Worm (Caenorhabditis elegans) whole organism, L2 larva: Measurements from ENCODE around the gene C37E2.10.

ENCODE experiments used
- C34F6.9 ChIP-seq: fragments of 150-350 bp; optimal IDR thresholded peaks from 2 replicates; lab custom pipeline; 2014; ENCODE audit warnings: missing biosample characterization, missing genetic modification characterization
- F13H6.1 ChIP-seq: sonication (generic microtip); optimal IDR thresholded peaks from 2 replicates; lab custom pipeline; 2016; ENCODE audit warnings: missing genetic modification characterization, missing compliant biosample characterization
- R02D3.7 ChIP-seq: fragments of 150-350 bp; optimal IDR thresholded peaks from 2 replicates; lab custom pipeline; 2014; ENCODE audit warnings: missing biosample characterization, missing genetic modification characterization
- Y55F3AM.14 ChIP-seq: fragments of 200-800 bp; sonication (Bioruptor generic); optimal IDR thresholded peaks from 2 replicates; lab custom pipeline; 2018; ENCODE audit warnings: mild to moderate bottlenecking, missing genetic modification characterization, missing compliant biosample characterization
- ZK546.5 ChIP-seq: sonication (generic microtip); optimal IDR thresholded peaks from 2 replicates; lab custom pipeline; 2017; ENCODE audit warnings: missing biosample characterization, missing genetic modification characterization
- alr-1 ChIP-seq: fragments of 150-350 bp; optimal IDR thresholded peaks from 2 replicates; lab custom pipeline; 2014; ENCODE audit warnings: missing biosample characterization, missing genetic modification characterization
- aly-2 ChIP-seq: fragments of 150-350 bp; optimal IDR thresholded peaks from 2 replicates; lab custom pipeline; 2014; ENCODE audit warnings: missing biosample characterization, missing genetic modification characterization
- ama-1 ChIP-seq: fragments of 150-350 bp; optimal IDR thresholded peaks from 2 replicates; lab custom pipeline; 2018; ENCODE audit warnings: inconsistent platforms
- blmp-1 ChIP-seq: sonication (generic microtip); optimal IDR thresholded peaks from 2 replicates; lab custom pipeline; 2017; ENCODE audit warnings: missing genetic modification characterization, mild to moderate bottlenecking, missing compliant biosample characterization, antibody characterized with exemption, moderate library complexity; ENCODE audit not compliant: insufficient read depth
- ceh-16 ChIP-seq: fragments of 150-350 bp; optimal IDR thresholded peaks from 2 replicates; lab custom pipeline; 2014; ENCODE audit warnings: missing biosample characterization, missing genetic modification characterization
- ceh-82 ChIP-seq: fragments of 150-350 bp; optimal IDR thresholded peaks from 2 replicates; lab custom pipeline; 2014; ENCODE audit warnings: missing biosample characterization, missing genetic modification characterization
- crh-2 ChIP-seq: sonication (generic microtip); optimal IDR thresholded peaks from 2 replicates; lab custom pipeline; 2017; ENCODE audit warnings: missing biosample characterization, missing genetic modification characterization
- dmd-4 ChIP-seq: sonication (generic microtip); optimal IDR thresholded peaks from 2 replicates; lab custom pipeline; 2017; ENCODE audit warnings: missing biosample characterization, missing genetic modification characterization
- egl-27 ChIP-seq: sonication (generic microtip); optimal IDR thresholded peaks from 3 replicates; lab custom pipeline; 2017; ENCODE audit warnings: missing biosample characterization, missing genetic modification reagents, missing genetic modification characterization
- elt-1 ChIP-seq: fragments of 150-350 bp; optimal IDR thresholded peaks from 2 replicates; lab custom pipeline; 2014; ENCODE audit warnings: missing biosample characterization, missing genetic modification characterization
- elt-3 ChIP-seq: sonication (generic microtip); optimal IDR thresholded peaks from 2 replicates; lab custom pipeline; 2017; ENCODE audit warnings: missing biosample characterization, missing genetic modification characterization
- fos-1 ChIP-seq: fragments of 150-350 bp; optimal IDR thresholded peaks from 2 replicates; lab custom pipeline; 2014; ENCODE audit warnings: missing biosample characterization, missing genetic modification characterization
- gmeb-1 ChIP-seq: fragments of 150-350 bp; optimal IDR thresholded peaks from 2 replicates; lab custom pipeline; 2014; ENCODE audit warnings: missing biosample characterization, missing genetic modification characterization
- lin-11 ChIP-seq: fragments of 150-350 bp; sonication (generic microtip); optimal IDR thresholded peaks from 2 replicates; lab custom pipeline; 2014; ENCODE audit warnings: missing biosample characterization, missing genetic modification characterization, inconsistent platforms, mixed read lengths
- lin-13 ChIP-seq: fragments of 150-350 bp; optimal IDR thresholded peaks from 2 replicates; lab custom pipeline; 2014; ENCODE audit warnings: missing biosample characterization, missing genetic modification reagents, missing genetic modification characterization
- lin-39 ChIP-seq: fragments of 150-350 bp; optimal IDR thresholded peaks from 2 replicates; lab custom pipeline; 2014; ENCODE audit warnings: missing biosample characterization, missing genetic modification reagents, missing genetic modification characterization
- lsy-2 ChIP-seq, 2 experiments: fragments of 150-350 bp in 1 of 2; sonication (generic microtip) in 1 of 2; optimal IDR thresholded peaks; 2 replicates each; lab custom pipeline; 2014 to 2017; ENCODE audit warnings: missing biosample characterization in 2 of 2, missing genetic modification characterization in 2 of 2
- mab-5 ChIP-seq: fragments of 150-350 bp; optimal IDR thresholded peaks from 2 replicates; lab custom pipeline; 2014; ENCODE audit warnings: missing biosample characterization, missing genetic modification characterization
- mbf-1 ChIP-seq: sonication (generic microtip); optimal IDR thresholded peaks from 2 replicates; lab custom pipeline; 2017; ENCODE audit warnings: missing biosample characterization, missing genetic modification characterization
- mdl-1 ChIP-seq, 2 experiments: fragments of 150-350 bp in 1 of 2; sonication (generic microtip) in 1 of 2; optimal IDR thresholded peaks; 2 replicates each; lab custom pipeline; 2017; ENCODE audit warnings: missing biosample characterization in 2 of 2, missing genetic modification characterization in 2 of 2
- nhr-10 ChIP-seq: sonication (generic microtip); optimal IDR thresholded peaks from 2 replicates; lab custom pipeline; 2017; ENCODE audit warnings: missing biosample characterization, missing genetic modification characterization
- nhr-11 ChIP-seq: fragments of 150-350 bp; optimal IDR thresholded peaks from 2 replicates; lab custom pipeline; 2014; ENCODE audit warnings: missing biosample characterization, missing genetic modification characterization
- nhr-12 ChIP-seq: fragments of 150-350 bp; optimal IDR thresholded peaks from 2 replicates; lab custom pipeline; 2014; ENCODE audit warnings: missing biosample characterization, missing genetic modification characterization
- nhr-129 ChIP-seq: fragments of 150-350 bp; optimal IDR thresholded peaks from 2 replicates; lab custom pipeline; 2014; ENCODE audit warnings: missing biosample characterization, missing genetic modification characterization
- nhr-21 ChIP-seq: fragments of 150-350 bp; optimal IDR thresholded peaks from 2 replicates; lab custom pipeline; 2014; ENCODE audit warnings: missing biosample characterization, missing genetic modification characterization
- nhr-23 ChIP-seq: fragments of 150-350 bp; optimal IDR thresholded peaks from 2 replicates; lab custom pipeline; 2014; ENCODE audit warnings: missing biosample characterization, missing genetic modification reagents, missing genetic modification characterization
- nhr-237 ChIP-seq: fragments of 150-350 bp; optimal IDR thresholded peaks from 2 replicates; lab custom pipeline; 2014; ENCODE audit warnings: missing biosample characterization, missing genetic modification characterization
- nhr-25 ChIP-seq: fragments of 150-350 bp; sonication (generic microtip); optimal IDR thresholded peaks from 3 replicates; lab custom pipeline; 2014; ENCODE audit warnings: missing biosample characterization, missing genetic modification characterization
- nhr-6 ChIP-seq: fragments of 150-350 bp; optimal IDR thresholded peaks from 2 replicates; lab custom pipeline; 2014; ENCODE audit warnings: missing biosample characterization, missing genetic modification characterization
- nhr-77 ChIP-seq: fragments of 150-350 bp; optimal IDR thresholded peaks from 2 replicates; lab custom pipeline; 2014; ENCODE audit warnings: missing biosample characterization, missing genetic modification characterization
- peb-1 ChIP-seq: fragments of 150-350 bp; optimal IDR thresholded peaks from 2 replicates; lab custom pipeline; 2014; ENCODE audit warnings: missing biosample characterization, missing genetic modification characterization
- sem-4 ChIP-seq: fragments of 150-350 bp; optimal IDR thresholded peaks from 2 replicates; lab custom pipeline; 2014; ENCODE audit warnings: missing biosample characterization, missing genetic modification reagents, missing genetic modification characterization
- skn-1 ChIP-seq: sonication (generic microtip); optimal IDR thresholded peaks from 2 replicates; lab custom pipeline; 2017; ENCODE audit warnings: missing biosample characterization, missing genetic modification characterization
- sma-3 ChIP-seq: sonication (generic microtip); optimal IDR thresholded peaks from 2 replicates; lab custom pipeline; 2016; ENCODE audit warnings: missing genetic modification reagents, missing genetic modification characterization, missing compliant biosample characterization
- sma-9 ChIP-seq, 2 experiments: fragments of 150-350 bp in 1 of 2; sonication (generic microtip) in 1 of 2; optimal IDR thresholded peaks; 2 replicates each; lab custom pipeline; 2014 to 2016; ENCODE audit warnings: missing genetic modification characterization in 2 of 2, mild to moderate bottlenecking in 1 of 2, missing biosample characterization in 1 of 2, missing compliant biosample characterization in 1 of 2, missing genetic modification reagents in 1 of 2, moderate library complexity in 1 of 2
- snpc-4 ChIP-seq: fragments of 150-350 bp; optimal IDR thresholded peaks from 2 replicates; lab custom pipeline; 2014; ENCODE audit warnings: missing biosample characterization, missing genetic modification characterization
- unc-39 ChIP-seq: fragments of 150-350 bp; optimal IDR thresholded peaks from 2 replicates; lab custom pipeline; 2014; ENCODE audit warnings: missing biosample characterization, missing genetic modification characterization
- unc-55 ChIP-seq: fragments of 150-350 bp; sonication (generic microtip); optimal IDR thresholded peaks from 3 replicates; lab custom pipeline; 2014; ENCODE audit warnings: missing biosample characterization, missing genetic modification reagents, missing genetic modification characterization
- unc-62 ChIP-seq: fragments of 150-350 bp; optimal IDR thresholded peaks from 2 replicates; lab custom pipeline; 2014; ENCODE audit warnings: missing biosample characterization, missing genetic modification reagents, missing genetic modification characterization
- zag-1 ChIP-seq: fragments of 150-350 bp; optimal IDR thresholded peaks from 2 replicates; lab custom pipeline; 2014; ENCODE audit warnings: missing biosample characterization, missing genetic modification characterization
- ztf-1 ChIP-seq: fragments of 200-800 bp; sonication (Bioruptor generic); conservative IDR thresholded peaks from 2 replicates; pipeline ENCODE4 v1.3.6; 2022; ENCODE audit warnings: missing genetic modification characterization, missing compliant biosample characterization
- ztf-11 ChIP-seq: sonication (generic microtip); optimal IDR thresholded peaks from 2 replicates; lab custom pipeline; 2017; ENCODE audit warnings: missing biosample characterization, missing genetic modification characterization
- ztf-4 ChIP-seq: fragments of 150-350 bp; optimal IDR thresholded peaks from 2 replicates; lab custom pipeline; 2014; ENCODE audit warnings: missing biosample characterization, missing genetic modification characterization

Gene C37E2.10

ce11 chrX:14169569-14170031 is 9.2 kb upstream of the C37E2.10 start, which contains the start of gene sym-4:
Gene sym-4 (minus strand): TSS chrX:14169619.
- TF ChIP-seq unc-39 (tag; lab: Kevin White, UChicago), result no peak
- peak; percentile 92 for TF ChIP-seq zag-1
- TF ChIP-seq lin-13, result peak; percentile 92
- peak; percentile 97 for TF ChIP-seq nhr-129 (tag; lab: Kevin White, UChicago)
- peak; percentile 80 for TF ChIP-seq blmp-1 (tag; lab: Kevin White, UChicago)
- TF ChIP-seq ztf-4 (tag; lab: Kevin White, UChicago), result peak; percentile 84
- TF ChIP-seq egl-27 (tag; lab: Kevin White, UChicago), result peak; percentile 83
- peak; percentile 96 for TF ChIP-seq unc-55 (GFP tag; lab: Kevin White, UChicago)
- peak; percentile 78 for TF ChIP-seq snpc-4
- TF ChIP-seq nhr-237 (tag; lab: Kevin White, UChicago), result peak; percentile 34
- TF ChIP-seq C34F6.9 (tag; lab: Kevin White, UChicago), result peak; percentile 98
- peak; percentile 34 for TF ChIP-seq nhr-77 (tag; lab: Kevin White, UChicago)
- peak; percentile 55 to 88 for TF ChIP-seq mdl-1 (tag; optimal IDR thresholded peaks at IDR 0.05; lab: Kevin White, UChicago)
- TF ChIP-seq sma-3 (GFP tag; lab: Kevin White, UChicago), result peak; percentile 96
- TF ChIP-seq gmeb-1 (tag; lab: Kevin White, UChicago), result peak; percentile 81
- TF ChIP-seq alr-1 (tag; lab: Kevin White, UChicago), result no peak
- TF ChIP-seq lsy-2 (tag; optimal IDR thresholded peaks at IDR 0.05; lab: Kevin White, UChicago), result peak; percentile 35 to 90
- no peak for TF ChIP-seq nhr-12 (tag; lab: Kevin White, UChicago)
- TF ChIP-seq lin-39 (tag; lab: Kevin White, UChicago), result no peak
- TF ChIP-seq ZK546.5 (tag; lab: Kevin White, UChicago), result no peak
- peak; percentile 30 for TF ChIP-seq ama-1 (lab: Kevin White, UChicago)
- TF ChIP-seq nhr-23, result no peak
- TF ChIP-seq unc-62 (GFP tag; lab: Kevin White, UChicago), result no peak
- no peak for TF ChIP-seq R02D3.7 (tag; lab: Kevin White, UChicago)
- peak; percentile 90 for TF ChIP-seq F13H6.1 (tag; lab: Kevin White, UChicago)
- TF ChIP-seq lin-11 (tag; lab: Kevin White, UChicago), result peak; percentile 74
- peak; percentile 91 for TF ChIP-seq nhr-25 (tag; lab: Kevin White, UChicago)
- peak; percentile 87 for TF ChIP-seq sem-4 (tag; lab: Kevin White, UChicago)
- TF ChIP-seq peb-1, result peak; percentile 12
- TF ChIP-seq elt-3 (tag; lab: Kevin White, UChicago), result no peak
- TF ChIP-seq nhr-11, result peak; percentile 51
- TF ChIP-seq crh-2 (tag; lab: Kevin White, UChicago), result peak; percentile 96
- TF ChIP-seq fos-1 (tag; lab: Kevin White, UChicago), result peak; percentile 99
- peak; percentile 94 for TF ChIP-seq nhr-21 (tag; lab: Kevin White, UChicago)
- TF ChIP-seq elt-1 (tag; lab: Kevin White, UChicago), result no peak
- TF ChIP-seq dmd-4 (tag; lab: Kevin White, UChicago), result no peak
- TF ChIP-seq mab-5 (tag; lab: Kevin White, UChicago), result peak; percentile 81
- peak; percentile 76 for TF ChIP-seq nhr-6 (tag; lab: Kevin White, UChicago)
- TF ChIP-seq aly-2 (tag; lab: Kevin White, UChicago), result no peak
- TF ChIP-seq ceh-82 (tag; lab: Kevin White, UChicago), result peak; percentile 32
- TF ChIP-seq nhr-10, result peak; percentile 22
- no peak for TF ChIP-seq mbf-1
- no peak for TF ChIP-seq ztf-1 (GFP tag; lab: Robert Waterston, UW)
- TF ChIP-seq sma-9 (GFP tag; optimal IDR thresholded peaks at IDR 0.05; lab: Kevin White, UChicago), result peak; percentile 93
- TF ChIP-seq sma-9 (tag; optimal IDR thresholded peaks at IDR 0.05; lab: Kevin White, UChicago), result no peak
- no peak for TF ChIP-seq ztf-11 (tag; lab: Kevin White, UChicago)
- peak; percentile 8 for TF ChIP-seq skn-1 (tag; lab: Kevin White, UChicago)
- TF ChIP-seq Y55F3AM.14 (GFP tag; lab: Kevin White, UChicago), result peak; percentile 5
- TF ChIP-seq ceh-16 (tag; lab: Kevin White, UChicago), result no peak
